Worm (Caenorhabditis elegans) whole organism, L4 larva: ENCODE measurements around the gene srsx-3.

ENCODE experiments used
- aha-1 ChIP-seq: fragments of 150-350 bp; peaks from one replicate; lab custom pipeline; 2014; ENCODE audit warnings: missing biosample characterization, missing genetic modification characterization
- dve-1 ChIP-seq: sonication (generic microtip); optimal IDR thresholded peaks from 2 replicates; lab custom pipeline; 2017; ENCODE audit warnings: antibody characterized with exemption, mild to moderate bottlenecking, missing genetic modification characterization, missing compliant biosample characterization; ENCODE audit not compliant: insufficient read depth
- hlh-30 ChIP-seq: sonication (generic microtip); optimal IDR thresholded peaks from 2 replicates; lab custom pipeline; 2017; ENCODE audit warnings: antibody characterized with exemption, mild to moderate bottlenecking, missing genetic modification characterization, missing compliant biosample characterization; ENCODE audit not compliant: insufficient read depth
- lir-3 ChIP-seq: sonication (generic microtip); optimal IDR thresholded peaks from 2 replicates; lab custom pipeline; 2016; ENCODE audit warnings: mild to moderate bottlenecking, missing genetic modification characterization, missing compliant biosample characterization
- nhr-11 ChIP-seq: fragments of 150-350 bp; optimal IDR thresholded peaks from 2 replicates; lab custom pipeline; 2014; ENCODE audit warnings: missing biosample characterization, missing genetic modification characterization
- nhr-28 ChIP-seq: fragments of 150-350 bp; optimal IDR thresholded peaks from 2 replicates; lab custom pipeline; 2014; ENCODE audit warnings: missing biosample characterization, missing genetic modification characterization
- set-16 ChIP-seq: fragments of 200-800 bp; sonication (Bioruptor generic); IDR thresholded peaks from 2 replicates; pipeline ENCODE4 v1.3.6; 2022; ENCODE audit warnings: missing genetic modification reagents, missing genetic modification characterization, missing compliant biosample characterization
- tag-97 ChIP-seq: fragments of 200-800 bp; sonication (Bioruptor generic); IDR thresholded peaks from 2 replicates; pipeline ENCODE4 v1.3.6; 2022; ENCODE audit warnings: missing genetic modification characterization, missing compliant biosample characterization
- unc-130 ChIP-seq: sonication (generic microtip); optimal IDR thresholded peaks from 2 replicates; lab custom pipeline; 2016; ENCODE audit warnings: missing genetic modification reagents, missing genetic modification characterization, missing compliant biosample characterization

ce11 chrV:7926784-7927183, 10.3 kb downstream of the srsx-3 start, which contains the start of gene srsx-6:
- TF ChIP-seq tag-97 (no peak), hlh-30 (tag; lab: Kevin White, UChicago) (no peak), lir-3 (tag; lab: Kevin White, UChicago) (no peak), nhr-28 (tag; lab: Kevin White, UChicago) (no peak), dve-1 (tag; lab: Kevin White, UChicago) (no peak), unc-130 (GFP tag; lab: Kevin White, UChicago) (no peak), nhr-11 (tag; lab: Kevin White, UChicago) (no peak), aha-1 (tag; lab: Kevin White, UChicago) (no peak), set-16 (GFP tag; lab: Robert Waterston, UW) (no peak)
